Fruit fly (Drosophila melanogaster) whole organism, wandering third instar larva: ENCODE results near the gene NANS.

ENCODE experiments used
- Abd-B ChIP-seq: fragments of >200 bp; optimal IDR thresholded peaks from 2 replicates; lab custom pipeline; 2017; ENCODE audit warnings: missing biosample characterization, missing genetic modification characterization
- CG32264 ChIP-seq: fragments of 200-800 bp; sonication (Bioruptor generic); optimal IDR thresholded peaks from 2 replicates; lab custom pipeline; 2016; ENCODE audit warnings: missing biosample characterization, missing genetic modification characterization
- Dfd ChIP-seq: fragments of >200 bp; optimal IDR thresholded peaks from 2 replicates; lab custom pipeline; 2017; ENCODE audit warnings: missing biosample characterization, missing genetic modification characterization
- GATAd ChIP-seq: sonication (Bioruptor generic); optimal IDR thresholded peaks from 2 replicates; lab custom pipeline; 2016; ENCODE audit warnings: missing biosample characterization, missing genetic modification characterization
- Hr83 ChIP-seq: fragments of 200-300 bp; sonication (Bioruptor generic); optimal IDR thresholded peaks from 2 replicates; lab custom pipeline; 2016; ENCODE audit warnings: missing biosample characterization, mild to moderate bottlenecking, missing genetic modification characterization, moderate library complexity; ENCODE audit not compliant: poor library complexity, severe bottlenecking
- N ChIP-seq: fragments of >200 bp; optimal IDR thresholded peaks from 2 replicates; lab custom pipeline; 2018; ENCODE audit warnings: missing biosample characterization, missing external identifiers, missing genetic modification characterization
- OdsH ChIP-seq: fragments of 200-800 bp; sonication (Bioruptor generic); optimal IDR thresholded peaks from 2 replicates; lab custom pipeline; 2016; ENCODE audit warnings: missing biosample characterization, mild to moderate bottlenecking, missing genetic modification characterization
- Sp1 ChIP-seq: fragments of 200-800 bp; sonication (Bioruptor generic); optimal IDR thresholded peaks from 3 replicates; lab custom pipeline; 2019; ENCODE audit warnings: missing biosample characterization, mild to moderate bottlenecking, missing genetic modification characterization, moderate library complexity
- br ChIP-seq: fragments of 200-800 bp; sonication (Bioruptor generic); optimal IDR thresholded peaks from 2 replicates; lab custom pipeline; 2016; ENCODE audit warnings: missing biosample characterization, missing genetic modification characterization
- brk ChIP-seq: fragments of 200-800 bp; sonication (Bioruptor generic); optimal IDR thresholded peaks from 2 replicates; lab custom pipeline; 2016; ENCODE audit warnings: missing biosample characterization, mild to moderate bottlenecking, missing genetic modification characterization
- h ChIP-seq: fragments of 200-800 bp; sonication (Bioruptor generic); optimal IDR thresholded peaks from 3 replicates; lab custom pipeline; 2016; ENCODE audit warnings: missing biosample characterization, mild to moderate bottlenecking, missing genetic modification characterization
- jim ChIP-seq: fragments of 175-275, 200-325 bp; sonication (Bioruptor generic); optimal IDR thresholded peaks from 2 replicates; lab custom pipeline; 2016; ENCODE audit warnings: missing biosample characterization, mild to moderate bottlenecking, missing genetic modification characterization
- pan ChIP-seq: fragments of >200 bp; optimal IDR thresholded peaks from 2 replicates; lab custom pipeline; 2017
- psq ChIP-seq: fragments of 200-800 bp; sonication (Bioruptor generic); optimal IDR thresholded peaks from 3 replicates; lab custom pipeline; 2017; ENCODE audit warnings: missing biosample characterization, mild to moderate bottlenecking, missing genetic modification characterization, moderate library complexity

DNA sequence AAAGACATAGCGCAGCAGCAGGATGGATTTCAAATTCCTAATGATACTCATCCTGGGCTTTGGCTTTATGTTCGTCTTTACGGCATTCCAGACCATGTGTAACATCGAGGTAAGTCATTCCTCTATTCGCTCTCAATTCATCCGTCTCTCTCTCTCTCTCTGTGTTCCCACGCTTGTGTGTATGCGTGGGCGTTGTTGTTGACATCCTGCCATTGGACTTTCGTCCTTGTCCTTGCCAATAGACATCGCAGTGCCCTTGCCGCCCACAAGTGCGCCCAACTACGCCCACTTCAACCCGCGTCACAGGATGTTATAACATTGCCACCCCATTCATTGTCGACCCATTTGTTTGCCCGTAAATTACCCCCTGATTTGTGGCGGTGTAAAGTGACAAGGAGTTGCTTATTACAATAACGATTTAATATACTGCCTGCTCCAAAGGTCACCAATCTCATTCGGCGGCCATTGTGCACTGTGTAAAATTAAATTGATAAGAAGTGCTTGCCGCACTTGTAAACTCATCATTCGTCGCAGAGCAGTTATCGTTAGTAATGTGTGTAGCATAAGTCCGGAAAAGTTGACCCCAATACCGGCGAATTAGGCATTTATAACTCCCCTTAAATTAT lies 23.4 kb downstream of the NANS start:
- no peak for TF ChIP-seq OdsH
- TF ChIP-seq brk = no peak
- no peak for TF ChIP-seq pan (lab: Kevin White, UChicago)
- TF ChIP-seq psq (GFP tag; lab: Kevin White, UChicago) = no peak
- TF ChIP-seq h (GFP tag; lab: Kevin White, UChicago) = no peak
- TF ChIP-seq jim = no peak
- no peak for TF ChIP-seq Dfd (GFP tag; lab: Kevin White, UChicago)
- TF ChIP-seq N (GFP tag; lab: Kevin White, UChicago) = no peak
- no peak for TF ChIP-seq GATAd (GFP tag; lab: Kevin White, UChicago)
- TF ChIP-seq Abd-B (GFP tag; lab: Kevin White, UChicago) = no peak
- TF ChIP-seq Sp1 = no peak
- TF ChIP-seq CG32264 (GFP tag; lab: Kevin White, UChicago) = no peak
- TF ChIP-seq br (GFP tag; lab: Kevin White, UChicago) = no peak
- no peak for TF ChIP-seq Hr83 (GFP tag; lab: Kevin White, UChicago)
